Fruit fly (Drosophila melanogaster): ENCODE results near the gene CG15728.
A peak's percentile ranks its signal among the peaks of the same experiment; 100 is the strongest.

The CG15728 gene

dm6 chrX:12611536-12612458, 12.3 kb upstream of the CG15728 start, which contains the start of the genes CG1463 and Fpgs1:
Gene CG1463, minus strand, starts transcription at chrX:12611667.
Gene Fpgs1, plus strand, starts transcription at chrX:12611867.
- TF ChIP-seq pad (GFP tag; optimal IDR thresholded peaks at IDR 0.05): peak; percentile 47
- no peak for TF ChIP-seq toe (GFP tag; optimal IDR thresholded peaks at IDR 0.05)
- no peak for TF ChIP-seq CG12768 (GFP tag; optimal IDR thresholded peaks at IDR 0.05)
- TF ChIP-seq Crg-1 (GFP tag; optimal IDR thresholded peaks at IDR 0.05): peak; percentile 6
- TF ChIP-seq CG14711 (tag; optimal IDR thresholded peaks at IDR 0.05): peak; percentile 59
- peak; percentile 59 for TF ChIP-seq ovo (GFP tag; optimal IDR thresholded peaks at IDR 0.05)
- no peak for TF ChIP-seq Hr96 (GFP tag; optimal IDR thresholded peaks at IDR 0.05)
- no peak for TF ChIP-seq cic (GFP tag; optimal IDR thresholded peaks at IDR 0.05)
- TF ChIP-seq CG5204 (GFP tag; optimal IDR thresholded peaks at IDR 0.05): no peak
- peak; percentile 88 for TF ChIP-seq CG11617 (GFP tag; optimal IDR thresholded peaks at IDR 0.05)
- no peak for TF ChIP-seq Clk (GFP tag; optimal IDR thresholded peaks at IDR 0.05)
- no peak for TF ChIP-seq CG33017 (tag; optimal IDR thresholded peaks at IDR 0.05)
- no peak for TF ChIP-seq CG7045 (GFP tag; optimal IDR thresholded peaks at IDR 0.05)
- TF ChIP-seq CG1620 (GFP tag; optimal IDR thresholded peaks at IDR 0.05): peak; percentile 28
- TF ChIP-seq CG7101 (tag; optimal IDR thresholded peaks at IDR 0.05): peak; percentile 72
- peak; percentile 70 for TF ChIP-seq tj (GFP tag; optimal IDR thresholded peaks at IDR 0.05)
- TF ChIP-seq Mnt (GFP tag; optimal IDR thresholded peaks at IDR 0.05): peak; percentile 98
- peak; percentile 72 for TF ChIP-seq bab1 (GFP tag; optimal IDR thresholded peaks at IDR 0.05)

DNA sequence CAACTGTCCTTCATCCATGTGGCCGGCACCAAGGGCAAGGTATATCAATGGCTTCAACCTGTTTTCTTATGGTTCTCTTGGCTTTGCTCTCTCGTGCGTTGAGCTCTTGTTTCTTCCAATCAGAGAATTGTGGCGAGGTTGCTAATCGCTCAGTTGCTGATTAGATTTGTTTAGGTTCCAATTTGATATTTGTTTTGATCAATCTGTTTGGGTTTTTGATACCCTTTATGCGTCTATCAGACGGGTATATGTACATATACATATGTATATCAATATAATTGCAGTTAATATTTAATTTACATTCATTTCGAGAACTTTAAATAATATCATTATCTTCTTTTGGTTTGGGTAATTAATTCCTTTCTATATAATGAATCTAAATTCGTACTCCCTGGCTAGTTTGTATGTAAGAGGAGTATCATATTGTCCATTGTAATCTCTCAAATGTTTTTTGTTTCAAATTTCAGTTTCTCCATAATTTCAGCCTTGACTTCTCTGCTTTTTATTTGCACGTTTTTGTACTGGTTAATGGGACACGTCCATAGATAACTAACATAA, 10.8 kb upstream of the CG15728 start:
- no peak for TF ChIP-seq Clk (GFP tag; optimal IDR thresholded peaks at IDR 0.05)
- no peak for TF ChIP-seq CG1620 (GFP tag; optimal IDR thresholded peaks at IDR 0.05)
- no peak for TF ChIP-seq CG11617 (GFP tag; optimal IDR thresholded peaks at IDR 0.05)

dm6 chrX:12615752-12616366, 8.2 kb upstream of the CG15728 start, which contains the start of gene CG11085:
Gene CG11085, plus strand, starts transcription at chrX:12616316.
- TF ChIP-seq kay (GFP tag; ENCODE audit: borderline replicate concordance): no peak
- no peak for TF ChIP-seq CG7101 (tag; optimal IDR thresholded peaks at IDR 0.05)
- TF ChIP-seq Clk (GFP tag; optimal IDR thresholded peaks at IDR 0.05): no peak
- no peak for TF ChIP-seq ovo (GFP tag; optimal IDR thresholded peaks at IDR 0.05)
- TF ChIP-seq CG33017 (tag; optimal IDR thresholded peaks at IDR 0.05): no peak
- no peak for TF ChIP-seq Hr96 (GFP tag; optimal IDR thresholded peaks at IDR 0.05)

DNA sequence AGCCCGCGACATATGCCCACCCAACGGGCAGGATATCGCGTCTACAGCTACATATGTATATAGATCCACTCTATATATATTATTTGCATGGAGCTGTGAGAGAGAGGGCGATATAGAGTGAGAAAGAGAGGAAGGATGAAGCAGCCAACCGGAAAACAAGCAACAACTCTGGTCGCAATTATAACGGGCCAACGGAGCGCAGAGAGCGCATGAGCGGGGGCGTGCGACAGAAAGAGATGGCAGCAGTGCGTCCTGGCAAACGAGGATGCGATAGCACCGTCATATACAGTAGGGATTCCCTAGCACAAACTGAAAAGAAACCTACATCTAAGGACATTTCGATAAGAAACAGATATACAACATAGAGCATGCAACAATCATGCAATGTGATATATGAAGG, 2.5 kb upstream of the CG15728 start:
- no peak for TF ChIP-seq CG14711 (tag; optimal IDR thresholded peaks at IDR 0.05)
- TF ChIP-seq CG5204 (GFP tag; optimal IDR thresholded peaks at IDR 0.05): no peak
- TF ChIP-seq CG7045 (GFP tag; optimal IDR thresholded peaks at IDR 0.05): no peak
- TF ChIP-seq toe (GFP tag; optimal IDR thresholded peaks at IDR 0.05): no peak
- TF ChIP-seq CG11617 (GFP tag; optimal IDR thresholded peaks at IDR 0.05): no peak
- no peak for TF ChIP-seq Crg-1 (GFP tag; optimal IDR thresholded peaks at IDR 0.05)
- TF ChIP-seq CG12768 (GFP tag; optimal IDR thresholded peaks at IDR 0.05): no peak
- TF ChIP-seq Clk (GFP tag; optimal IDR thresholded peaks at IDR 0.05): no peak
- TF ChIP-seq Hr96 (GFP tag; optimal IDR thresholded peaks at IDR 0.05): no peak
- no peak for TF ChIP-seq kay (GFP tag; ENCODE audit: borderline replicate concordance)
- TF ChIP-seq pad (GFP tag; optimal IDR thresholded peaks at IDR 0.05): no peak
- no peak for TF ChIP-seq CG7101 (tag; optimal IDR thresholded peaks at IDR 0.05)
- no peak for TF ChIP-seq CG1620 (GFP tag; optimal IDR thresholded peaks at IDR 0.05)
- no peak for TF ChIP-seq cic (GFP tag; optimal IDR thresholded peaks at IDR 0.05)
- TF ChIP-seq bab1 (GFP tag; optimal IDR thresholded peaks at IDR 0.05): no peak
- TF ChIP-seq cnc (optimal IDR thresholded peaks at IDR 0.05): no peak
- TF ChIP-seq ovo (GFP tag; optimal IDR thresholded peaks at IDR 0.05): no peak
- TF ChIP-seq Mnt (GFP tag; optimal IDR thresholded peaks at IDR 0.05): no peak
- no peak for TF ChIP-seq tj (GFP tag; optimal IDR thresholded peaks at IDR 0.05)

- TF ChIP-seq CG33017 (tag; optimal IDR thresholded peaks at IDR 0.05) (no peak), cic (GFP tag; optimal IDR thresholded peaks at IDR 0.05) (no peak), CG7045 (GFP tag; optimal IDR thresholded peaks at IDR 0.05) (no peak), kay (GFP tag; ENCODE audit: borderline replicate concordance) (no peak), cnc (optimal IDR thresholded peaks at IDR 0.05) (no peak), CG14711 (tag; optimal IDR thresholded peaks at IDR 0.05) (no peak), CG11617 (GFP tag; optimal IDR thresholded peaks at IDR 0.05) (no peak), ovo (GFP tag; optimal IDR thresholded peaks at IDR 0.05) (no peak), Crg-1 (GFP tag; optimal IDR thresholded peaks at IDR 0.05) (no peak), CG7101 (tag; optimal IDR thresholded peaks at IDR 0.05) (no peak), tj (GFP tag; optimal IDR thresholded peaks at IDR 0.05) (no peak)
These were observed 1.6 kb downstream of the CG15728 start for dm6 chrX:12625594-12626274.

Data from whole organism, adult.